ENCODE assay signal across 4 worm cellular contexts in genomic region chrIII:5499942-5500341, ce11.
TF ChIP-seq lines count a peak whose summit lies in the region.

No protein-coding gene starts in this region.

TF ChIP-seq in whole organism, L1 larva, 84 proteins besides CTCF, POLR2A, EP300 and RAD21:
- TF ChIP-seq lin-14 (GFP tag; optimal IDR thresholded peaks at IDR 0.05; lab: Kevin White, UChicago) = peak; percentile 8
- peak in 1 of 2 experiments; percentile 10 for TF ChIP-seq ztf-11 (tag; optimal IDR thresholded peaks at IDR 0.05; lab: Kevin White, UChicago)
- no peak for TF ChIP-seq isw-1 (GFP tag; IDR thresholded peaks at IDR 0.05; lab: Robert Waterston, UW)
- no peak for TF ChIP-seq efl-1 (optimal IDR thresholded peaks at IDR 0.05; lab: Kevin White, UChicago)
- peak in 1 of 2 experiments; percentile 44 for TF ChIP-seq efl-1 (GFP tag; optimal IDR thresholded peaks at IDR 0.05 in 1 of 2; lab: Kevin White, UChicago)
- no peak for TF ChIP-seq nhr-47 (tag; optimal IDR thresholded peaks at IDR 0.05; lab: Kevin White, UChicago)

TF ChIP-seq in whole organism, L4 larva, 104 proteins besides CTCF, POLR2A, EP300 and RAD21:
- TF ChIP-seq F44E2.7 (GFP tag; IDR thresholded peaks at IDR 0.05; lab: Robert Waterston, UW) (no peak), hlh-30 (tag; optimal IDR thresholded peaks at IDR 0.05; lab: Kevin White, UChicago; ENCODE audit: insufficient read depth) (peak; percentile 24)

TF ChIP-seq in whole organism, late embryonic, 69 proteins besides CTCF, POLR2A, EP300 and RAD21:
- TF ChIP-seq hlh-30 (tag; optimal IDR thresholded peaks at IDR 0.05; lab: Kevin White, UChicago; ENCODE audit: insufficient read depth) (peak; percentile 86), ceh-31 (tag; optimal IDR thresholded peaks at IDR 0.05; lab: Kevin White, UChicago) (peak; percentile 23), ama-1 (optimal IDR thresholded peaks at IDR 0.05; lab: Kevin White, UChicago) (no peak), ahr-1 (tag; optimal IDR thresholded peaks at IDR 0.05; lab: Kevin White, UChicago) (no peak), unc-42 (tag; optimal IDR thresholded peaks at IDR 0.05; lab: Kevin White, UChicago) (no peak), tbx-2 (tag; optimal IDR thresholded peaks at IDR 0.05; lab: Kevin White, UChicago) (peak; percentile 2), sdc-2 (tag; optimal IDR thresholded peaks at IDR 0.05; lab: Kevin White, UChicago) (no peak), hlh-6 (tag; optimal IDR thresholded peaks at IDR 0.05; lab: Kevin White, UChicago) (no peak), pha-2 (tag; optimal IDR thresholded peaks at IDR 0.05; lab: Kevin White, UChicago) (no peak), ceh-6 (GFP tag; optimal IDR thresholded peaks at IDR 0.05; lab: Kevin White, UChicago) (no peak), C08G9.2 (tag; optimal IDR thresholded peaks at IDR 0.05; lab: Kevin White, UChicago) (no peak), ceh-48 (tag; optimal IDR thresholded peaks at IDR 0.05; lab: Kevin White, UChicago) (peak; percentile 31)

TF ChIP-seq in whole organism, mixed stage, embryonic, 35 proteins besides CTCF, POLR2A, EP300 and RAD21:
- no peak for TF ChIP-seq lin-13 (tag; optimal IDR thresholded peaks at IDR 0.05; lab: Kevin White, UChicago)
- TF ChIP-seq ces-1 (GFP tag; optimal IDR thresholded peaks at IDR 0.05; lab: Kevin White, UChicago) = peak; percentile 12
- peak; percentile 58 for TF ChIP-seq ceh-39 (tag; optimal IDR thresholded peaks at IDR 0.05; lab: Kevin White, UChicago)
- no peak for TF ChIP-seq nhr-2 (tag; optimal IDR thresholded peaks at IDR 0.05; lab: Kevin White, UChicago)
